Fruit fly (Drosophila melanogaster) whole organism, embryonic: Measurements from ENCODE around the gene CG32301.
A peak's percentile ranks its signal among the peaks of the same experiment; 100 is the strongest.

Experiments
- CG10366 ChIP-seq: fragments of 200-800 bp; sonication (Bioruptor generic); IDR thresholded peaks from 2 replicates; pipeline ENCODE4 v1.3.6; 2022; ENCODE audit warnings: missing biosample characterization, missing genetic modification characterization
- CG13296 ChIP-seq: fragments of 200-800 bp; sonication (Bioruptor generic); optimal IDR thresholded peaks from 3 replicates; lab custom pipeline; 2018; ENCODE audit warnings: missing biosample characterization, mild to moderate bottlenecking, missing genetic modification characterization
- CG17359 ChIP-seq: fragments of 200-800 bp; sonication (Bioruptor generic); optimal IDR thresholded peaks from 3 replicates; lab custom pipeline; 2018; ENCODE audit warnings: missing biosample characterization, mild to moderate bottlenecking, missing genetic modification characterization, moderate library complexity
- CG32532 ChIP-seq: fragments of 200-800 bp; sonication (Bioruptor generic); IDR thresholded peaks from 2 replicates; pipeline ENCODE4 v1.3.6; 2022; ENCODE audit warnings: missing biosample characterization, missing genetic modification characterization
- CG3281 ChIP-seq: fragments of 200-800 bp; sonication (Bioruptor generic); optimal IDR thresholded peaks from 3 replicates; lab custom pipeline; 2017; ENCODE audit warnings: missing biosample characterization, mild to moderate bottlenecking, missing genetic modification characterization
- Eip74EF ChIP-seq, 2 experiments: fragments of 200-800 bp in 1 of 2; fragments of >200 bp in 1 of 2; sonication (Bioruptor generic) in 1 of 2; optimal IDR thresholded peaks; 2 replicates each; lab custom pipeline; 2017 to 2019; ENCODE audit warnings: missing biosample characterization in 2 of 2, missing genetic modification characterization in 2 of 2, mild to moderate bottlenecking in 1 of 2, moderate library complexity in 1 of 2
- Lpt ChIP-seq: fragments of >200 bp; optimal IDR thresholded peaks from 2 replicates; lab custom pipeline; 2018; ENCODE audit warnings: missing biosample characterization, missing genetic modification characterization
- Sox102F ChIP-seq: fragments of 200-800 bp; sonication (Bioruptor generic); optimal IDR thresholded peaks from 2 replicates; lab custom pipeline; 2018; ENCODE audit warnings: missing biosample characterization, mild to moderate bottlenecking, missing genetic modification characterization, moderate library complexity
- chinmo ChIP-seq: fragments of 200-800 bp; sonication (Bioruptor generic); IDR thresholded peaks from 4 replicates; pipeline ENCODE4 v1.3.6; 2022; ENCODE audit warnings: missing biosample characterization, missing genetic modification characterization; ENCODE audit not compliant: partially characterized antibody
- croc ChIP-seq: fragments of 200-800 bp; sonication (Bioruptor generic); conservative IDR thresholded peaks from 3 replicates; pipeline ENCODE4 v1.3.6; 2022; ENCODE audit warnings: missing biosample characterization, missing genetic modification characterization
- da ChIP-seq: fragments of 200-800 bp; sonication (Bioruptor generic); optimal IDR thresholded peaks from 2 replicates; lab custom pipeline; 2016; ENCODE audit warnings: missing biosample characterization, missing genetic modification characterization
- gsb-n ChIP-seq: fragments of 200-800 bp; sonication (Bioruptor generic); optimal IDR thresholded peaks from 3 replicates; lab custom pipeline; 2018; ENCODE audit warnings: missing biosample characterization, mild to moderate bottlenecking, missing genetic modification characterization
- ind ChIP-seq: fragments of 200-800 bp; sonication (Bioruptor generic); optimal IDR thresholded peaks from 3 replicates; lab custom pipeline; 2016; ENCODE audit warnings: missing biosample characterization, missing genetic modification characterization

dm6 chr3L:2282506-2282905 is 38.2 kb downstream of the CG32301 start, which contains the start of gene MsR2:
- TF ChIP-seq ind (GFP tag; lab: Kevin White, UChicago) (no peak), da (GFP tag; lab: Kevin White, UChicago) (no peak), CG3281 (GFP tag; lab: Kevin White, UChicago) (no peak), croc (GFP tag; lab: Robert Waterston, UW) (no peak), chinmo (GFP tag; lab: Robert Waterston, UW) (0 out of 4 replicates have a peak, but pooled peaks have one; percentile 51), CG32532 (no peak), Sox102F (GFP tag; lab: Kevin White, UChicago) (no peak), Lpt (GFP tag; lab: Kevin White, UChicago) (no peak), CG10366 (no peak), gsb-n (tag; lab: Kevin White, UChicago) (no peak), CG17359 (no peak), CG13296 (GFP tag; lab: Kevin White, UChicago) (no peak), Eip74EF (GFP tag; optimal IDR thresholded peaks at IDR 0.05; lab: Kevin White, UChicago) (no peak)
